Worm (Caenorhabditis elegans) whole organism, mixed stage, embryonic: ENCODE results near the gene F14B8.5.

Experiments
- M03D4.4 ChIP-seq: sonication (generic microtip); optimal IDR thresholded peaks from 2 replicates; lab custom pipeline; 2017; ENCODE audit warnings: mild to moderate bottlenecking, missing genetic modification characterization, missing compliant biosample characterization
- bed-3 ChIP-seq: fragments of 200-800 bp; sonication (Bioruptor generic); optimal IDR thresholded peaks from 3 replicates; lab custom pipeline; 2018; ENCODE audit warnings: mild to moderate bottlenecking, missing genetic modification characterization, moderate library complexity, missing compliant biosample characterization
- blmp-1 ChIP-seq: fragments of 150-350 bp; optimal IDR thresholded peaks from 2 replicates; lab custom pipeline; 2014; ENCODE audit warnings: missing biosample characterization, missing genetic modification characterization
- ceh-39 ChIP-seq: fragments of 150-350 bp; optimal IDR thresholded peaks from 2 replicates; lab custom pipeline; 2014; ENCODE audit warnings: missing biosample characterization, missing genetic modification characterization
- ceh-43 ChIP-seq: fragments of 200-800 bp; sonication (Bioruptor generic); optimal IDR thresholded peaks from 2 replicates; lab custom pipeline; 2018; ENCODE audit warnings: mild to moderate bottlenecking, missing genetic modification characterization, moderate library complexity, missing compliant biosample characterization
- ceh-83 ChIP-seq: fragments of 200-800 bp; sonication (Bioruptor generic); optimal IDR thresholded peaks from 2 replicates; lab custom pipeline; 2018; ENCODE audit warnings: mild to moderate bottlenecking, missing genetic modification characterization, missing compliant biosample characterization
- ces-1 ChIP-seq: fragments of 150-350 bp; optimal IDR thresholded peaks from 2 replicates; lab custom pipeline; 2014; ENCODE audit warnings: missing biosample characterization, missing genetic modification reagents, missing genetic modification characterization
- cnd-1 ChIP-seq: fragments of 200-800 bp; sonication (Bioruptor generic); optimal IDR thresholded peaks from 2 replicates; lab custom pipeline; 2018; ENCODE audit warnings: mild to moderate bottlenecking, missing genetic modification characterization, missing compliant biosample characterization
- drap-1 ChIP-seq: fragments of 200-800 bp; sonication (Bioruptor generic); optimal IDR thresholded peaks from 3 replicates; lab custom pipeline; 2018; ENCODE audit warnings: mild to moderate bottlenecking, missing genetic modification characterization, missing compliant biosample characterization
- elt-1 ChIP-seq: sonication (generic microtip); optimal IDR thresholded peaks from 2 replicates; lab custom pipeline; 2017; ENCODE audit warnings: missing genetic modification characterization, mild to moderate bottlenecking, missing compliant biosample characterization, antibody characterized with exemption, moderate library complexity, borderline replicate concordance; ENCODE audit not compliant: insufficient read depth
- elt-3 ChIP-seq: fragments of 150-350 bp; optimal IDR thresholded peaks from 2 replicates; lab custom pipeline; 2014; ENCODE audit warnings: missing biosample characterization, missing genetic modification characterization
- flh-1 ChIP-seq: fragments of 200-800 bp; sonication (Bioruptor generic); optimal IDR thresholded peaks from 2 replicates; lab custom pipeline; 2018; ENCODE audit warnings: mild to moderate bottlenecking, missing genetic modification characterization, moderate library complexity, missing compliant biosample characterization
- ham-2 ChIP-seq: fragments of 200-800 bp; sonication (Bioruptor generic); optimal IDR thresholded peaks from 2 replicates; lab custom pipeline; 2018; ENCODE audit warnings: mild to moderate bottlenecking, missing genetic modification characterization, missing compliant biosample characterization
- hlh-1 ChIP-seq: fragments of 150-350 bp; optimal IDR thresholded peaks from 2 replicates; lab custom pipeline; 2014; ENCODE audit warnings: missing biosample characterization, missing genetic modification reagents, missing genetic modification characterization
- lin-13 ChIP-seq: fragments of 150-350 bp; optimal IDR thresholded peaks from 2 replicates; lab custom pipeline; 2014; ENCODE audit warnings: missing biosample characterization, missing genetic modification characterization
- lin-32 ChIP-seq: fragments of 200-800 bp; sonication (Bioruptor generic); optimal IDR thresholded peaks from 2 replicates; lab custom pipeline; 2018; ENCODE audit warnings: mild to moderate bottlenecking, missing genetic modification characterization, missing compliant biosample characterization
- lsy-2 ChIP-seq: fragments of 150-350 bp; optimal IDR thresholded peaks from 2 replicates; lab custom pipeline; 2014; ENCODE audit warnings: missing biosample characterization, missing genetic modification characterization
- mab-5 ChIP-seq: fragments of 150-350 bp; optimal IDR thresholded peaks from 2 replicates; lab custom pipeline; 2014; ENCODE audit warnings: missing biosample characterization, missing genetic modification characterization
- mep-1 ChIP-seq: fragments of 150-350 bp; optimal IDR thresholded peaks from 2 replicates; lab custom pipeline; 2017; ENCODE audit warnings: missing biosample characterization, missing genetic modification reagents, missing genetic modification characterization, inconsistent platforms
- nhr-2 ChIP-seq: fragments of 150-350 bp; optimal IDR thresholded peaks from 2 replicates; lab custom pipeline; 2014; ENCODE audit warnings: missing biosample characterization, missing genetic modification characterization
- nhr-237 ChIP-seq: fragments of 150-350 bp; optimal IDR thresholded peaks from 2 replicates; lab custom pipeline; 2014; ENCODE audit warnings: missing biosample characterization, missing genetic modification characterization
- nhr-28 ChIP-seq: fragments of 150-350 bp; optimal IDR thresholded peaks from 2 replicates; lab custom pipeline; 2014; ENCODE audit warnings: missing biosample characterization, missing genetic modification characterization
- nhr-76 ChIP-seq: sonication (generic microtip); optimal IDR thresholded peaks from 2 replicates; lab custom pipeline; 2017; ENCODE audit warnings: missing biosample characterization, missing genetic modification characterization
- pha-4 ChIP-seq: fragments of 150-350 bp; optimal IDR thresholded peaks from 2 replicates; lab custom pipeline; 2018; ENCODE audit warnings: missing biosample characterization, missing genetic modification reagents, missing genetic modification characterization
- sem-2 ChIP-seq: fragments of 200-800 bp; sonication (Bioruptor generic); optimal IDR thresholded peaks from 2 replicates; lab custom pipeline; 2018; ENCODE audit warnings: mild to moderate bottlenecking, missing genetic modification characterization, missing compliant biosample characterization
- sptf-1 ChIP-seq: sonication (generic microtip); optimal IDR thresholded peaks from 2 replicates; lab custom pipeline; 2017; ENCODE audit warnings: mild to moderate bottlenecking, missing genetic modification characterization, moderate library complexity, missing compliant biosample characterization
- tbx-8 ChIP-seq: fragments of 200-800 bp; sonication (Bioruptor generic); optimal IDR thresholded peaks from 2 replicates; lab custom pipeline; 2018; ENCODE audit warnings: mild to moderate bottlenecking, missing genetic modification characterization, moderate library complexity, missing compliant biosample characterization
- unc-120 ChIP-seq: sonication (generic microtip); optimal IDR thresholded peaks from 2 replicates; lab custom pipeline; 2017; ENCODE audit warnings: missing genetic modification characterization, missing compliant biosample characterization; ENCODE audit not compliant: poor library complexity, severe bottlenecking
- unc-39 ChIP-seq: fragments of 150-350 bp; optimal IDR thresholded peaks from 2 replicates; lab custom pipeline; 2014; ENCODE audit warnings: missing biosample characterization, missing genetic modification characterization
- zip-8 ChIP-seq: fragments of 150-350 bp; optimal IDR thresholded peaks from 2 replicates; lab custom pipeline; 2014; ENCODE audit warnings: missing biosample characterization, missing genetic modification characterization
- ztf-11 ChIP-seq: fragments of 150-350 bp; optimal IDR thresholded peaks from 2 replicates; lab custom pipeline; 2014; ENCODE audit warnings: missing biosample characterization, missing genetic modification characterization

Gene F14B8.5

DNA sequence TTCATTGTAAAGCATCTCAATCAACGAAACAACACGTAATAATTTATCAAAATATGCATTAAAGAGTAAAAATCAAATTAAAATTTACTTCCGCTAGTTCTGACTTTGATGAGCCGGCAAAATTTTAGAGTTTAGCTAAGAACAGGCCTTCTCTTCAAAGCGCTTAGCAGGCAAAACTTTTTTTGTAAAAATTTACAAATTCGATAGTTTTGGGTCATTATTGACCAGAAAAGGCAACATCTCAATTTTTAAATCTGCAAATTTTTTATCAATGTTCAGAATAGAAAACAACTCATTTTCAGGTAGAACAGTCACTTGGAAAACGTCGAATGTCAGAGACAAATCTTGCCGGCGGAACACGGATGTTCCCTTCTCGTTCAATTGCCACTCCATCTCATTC lies 9.2 kb upstream of the F14B8.5 start:
- TF ChIP-seq ztf-11 (tag; lab: Kevin White, UChicago) (no peak), mep-1 (tag; lab: Kevin White, UChicago) (no peak), ces-1 (GFP tag; lab: Kevin White, UChicago) (no peak), bed-3 (GFP tag; lab: Kevin White, UChicago) (no peak), drap-1 (no peak), nhr-28 (tag; lab: Kevin White, UChicago) (no peak), lin-32 (no peak), elt-3 (tag; lab: Kevin White, UChicago) (no peak), pha-4 (no peak), unc-120 (tag; lab: Kevin White, UChicago) (no peak), sptf-1 (tag; lab: Kevin White, UChicago) (no peak), elt-1 (tag; lab: Kevin White, UChicago) (no peak), hlh-1 (tag; lab: Kevin White, UChicago) (no peak), zip-8 (no peak), ceh-43 (no peak), M03D4.4 (no peak), blmp-1 (tag; lab: Kevin White, UChicago) (no peak), flh-1 (no peak), mab-5 (no peak), ceh-39 (tag; lab: Kevin White, UChicago) (no peak)

DNA sequence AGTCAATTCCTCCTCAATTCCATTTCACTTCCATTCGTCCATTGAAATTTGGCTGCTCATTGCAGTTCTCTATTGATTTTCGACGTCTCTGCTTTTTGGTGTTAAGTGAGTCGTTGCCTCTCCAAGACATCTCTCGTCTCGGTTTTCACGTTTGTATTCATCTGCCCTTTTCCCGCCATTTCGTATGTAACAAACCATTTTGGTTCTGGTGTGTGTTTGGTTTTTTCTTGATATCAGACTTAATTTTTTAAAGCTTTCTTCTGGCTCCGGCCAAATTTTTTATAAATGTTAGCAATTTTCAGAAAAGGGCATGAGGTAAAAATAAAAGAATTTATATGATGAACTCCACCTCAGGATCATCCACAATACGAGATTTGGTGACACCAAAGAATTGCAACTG lies 6.9 kb upstream of the F14B8.5 start, which contains the start of gene C16E9.2:
Gene C16E9.2, plus strand, starts transcription at position 301 of the 400 bp plus-strand sequence.
- no peak for TF ChIP-seq ceh-83 (GFP tag; lab: Kevin White, UChicago)
- no peak for TF ChIP-seq elt-3 (tag; lab: Kevin White, UChicago)
- TF ChIP-seq mab-5: no peak
- TF ChIP-seq tbx-8 (GFP tag; lab: Kevin White, UChicago): no peak

ce11 chrX:6934453-6934852 lies 5.9 kb upstream of the F14B8.5 start:
- peak; percentile 19 for TF ChIP-seq lsy-2
- TF ChIP-seq flh-1: no peak
- peak; percentile 96 for TF ChIP-seq blmp-1 (tag; lab: Kevin White, UChicago)
- TF ChIP-seq mep-1 (tag; lab: Kevin White, UChicago): peak; percentile 27
- no peak for TF ChIP-seq nhr-2 (tag; lab: Kevin White, UChicago)
- TF ChIP-seq lin-13 (tag; lab: Kevin White, UChicago): no peak
- TF ChIP-seq ztf-11 (tag; lab: Kevin White, UChicago): no peak
- no peak for TF ChIP-seq nhr-76 (tag; lab: Kevin White, UChicago)
- no peak for TF ChIP-seq elt-1 (tag; lab: Kevin White, UChicago)
- TF ChIP-seq M03D4.4: no peak
- peak; percentile 3 for TF ChIP-seq pha-4
- TF ChIP-seq drap-1: no peak
- no peak for TF ChIP-seq sem-2 (GFP tag; lab: Kevin White, UChicago)
- TF ChIP-seq cnd-1 (tag; lab: Kevin White, UChicago): no peak
- TF ChIP-seq zip-8: no peak
- TF ChIP-seq sptf-1 (tag; lab: Kevin White, UChicago): no peak
- no peak for TF ChIP-seq nhr-237 (tag; lab: Kevin White, UChicago)
- no peak for TF ChIP-seq ceh-39 (tag; lab: Kevin White, UChicago)
- no peak for TF ChIP-seq unc-39
- TF ChIP-seq unc-120 (tag; lab: Kevin White, UChicago): no peak
- peak; percentile 62 for TF ChIP-seq ces-1 (GFP tag; lab: Kevin White, UChicago)
- TF ChIP-seq ceh-83 (GFP tag; lab: Kevin White, UChicago): no peak
- TF ChIP-seq ceh-43: no peak
- no peak for TF ChIP-seq ham-2 (GFP tag; lab: Kevin White, UChicago)
- no peak for TF ChIP-seq hlh-1 (tag; lab: Kevin White, UChicago)
- TF ChIP-seq mab-5: no peak

- TF ChIP-seq pha-4 (peak; percentile 69), lsy-2 (no peak)
Observed at ce11 chrX:6932134-6932533, 3.6 kb upstream of the F14B8.5 start, which contains the start of gene F14B8.6. TSS of gene F14B8.6 (minus strand) at chrX:6932425.

DNA sequence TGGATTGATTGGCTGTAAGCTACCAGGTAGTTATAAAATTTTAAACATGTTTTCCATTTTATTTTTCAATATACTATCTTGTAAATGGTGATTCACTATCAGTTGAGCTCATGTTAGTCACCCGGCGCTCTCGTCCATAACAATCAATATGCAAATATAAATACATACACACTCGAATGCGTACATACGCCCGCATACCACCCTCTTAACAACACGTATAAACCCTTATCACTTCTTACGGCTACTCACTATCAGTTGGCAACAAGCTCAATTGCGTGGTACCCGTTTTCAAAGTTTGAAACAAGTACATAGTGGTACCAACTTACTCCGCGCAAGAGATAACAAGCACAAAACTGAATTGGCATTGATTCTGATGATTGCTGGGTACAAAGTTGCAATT lies 1.6 kb downstream of the F14B8.5 start:
- TF ChIP-seq unc-120 (tag; lab: Kevin White, UChicago) (no peak), pha-4 (peak; percentile 5)
